Worm (Caenorhabditis elegans): ENCODE data around the gene dhhc-14.
A peak's percentile ranks its signal among the peaks of the same experiment; 100 is the strongest.

The dhhc-14 gene

DNA sequence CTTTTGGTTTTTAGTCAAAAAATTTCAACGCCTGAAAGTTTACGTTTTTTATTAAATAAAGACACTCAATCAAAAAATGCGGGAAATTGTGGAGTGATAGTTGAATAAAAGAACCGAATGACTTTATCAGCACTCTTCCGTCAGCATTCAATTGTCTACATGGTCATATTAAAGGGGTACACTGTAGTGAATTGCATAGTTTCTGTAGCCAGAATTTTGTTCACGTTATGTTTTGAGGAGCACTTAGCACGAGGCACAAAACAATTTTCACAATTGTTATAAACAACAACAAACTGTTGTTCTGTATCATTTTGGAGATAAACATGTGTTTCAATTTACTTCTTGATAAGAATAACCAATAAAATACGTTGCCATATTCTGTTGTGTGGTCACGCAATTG lies 3.1 kb upstream of the dhhc-14 start, which contains the start of gene D2021.4:
Gene D2021.4 (minus strand): TSS at position 48 of the 400 bp plus-strand sequence.
- no peak for TF ChIP-seq egl-13 (tag; optimal IDR thresholded peaks at IDR 0.05)
- no peak for TF ChIP-seq pag-3 (tag; optimal IDR thresholded peaks at IDR 0.05; ENCODE audit: borderline replicate concordance, insufficient read depth)
- TF ChIP-seq mef-2 (tag; optimal IDR thresholded peaks at IDR 0.05) = no peak
- TF ChIP-seq hlh-17 (GFP tag; optimal IDR thresholded peaks at IDR 0.05; ENCODE audit: borderline replicate concordance) = no peak
- TF ChIP-seq mep-1 (tag; optimal IDR thresholded peaks at IDR 0.05) = no peak
- TF ChIP-seq efl-3 (GFP tag; optimal IDR thresholded peaks at IDR 0.05) = no peak
- no peak for TF ChIP-seq lin-15B (tag; optimal IDR thresholded peaks at IDR 0.05)
- TF ChIP-seq nhr-237 (tag; optimal IDR thresholded peaks at IDR 0.05) = no peak
- TF ChIP-seq unc-130 (tag; optimal IDR thresholded peaks at IDR 0.05) = no peak
- peak; percentile 48 for TF ChIP-seq elt-2 (tag; optimal IDR thresholded peaks at IDR 0.05)
- TF ChIP-seq efl-1 (optimal IDR thresholded peaks at IDR 0.05) = no peak
- TF ChIP-seq efl-1 (GFP tag; optimal IDR thresholded peaks at IDR 0.05 in 1 of 2) = peak in 1 of 2 experiments; percentile 62

DNA sequence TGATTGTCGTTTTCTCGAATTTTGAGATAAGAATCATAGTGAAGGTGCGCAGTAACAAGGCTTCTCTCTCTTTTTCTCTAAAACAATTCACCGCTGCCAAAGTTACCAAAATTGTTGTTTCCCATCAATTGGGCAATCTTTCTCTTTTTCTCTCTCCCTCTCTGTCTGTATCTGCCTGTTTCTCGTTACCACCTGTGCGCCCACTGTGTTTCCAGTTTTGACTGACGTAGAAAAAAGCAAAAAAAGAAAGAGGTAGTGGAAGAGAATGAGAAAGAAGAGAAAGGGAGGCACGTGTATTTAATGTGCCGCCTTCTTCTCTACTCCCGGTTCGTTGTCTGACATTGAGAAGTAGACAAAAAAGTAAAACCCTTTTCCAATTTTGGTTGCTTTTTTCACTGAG lies 2.0 kb upstream of the dhhc-14 start:
- TF ChIP-seq nhr-90 (tag; optimal IDR thresholded peaks at IDR 0.05; ENCODE audit: poor library complexity) = peak; percentile 58
- peak; percentile 62 for TF ChIP-seq tbx-2 (tag; optimal IDR thresholded peaks at IDR 0.05)
- peak; percentile 79 for TF ChIP-seq nhr-71 (tag; optimal IDR thresholded peaks at IDR 0.05)
- TF ChIP-seq unc-62 (GFP tag; optimal IDR thresholded peaks at IDR 0.05) = no peak
- peak in 2 of 3 experiments; percentile 14 to 45 for TF ChIP-seq ceh-82 (tag; optimal IDR thresholded peaks at IDR 0.05)
- TF ChIP-seq lin-14 (GFP tag; optimal IDR thresholded peaks at IDR 0.05) = peak; percentile 90
- no peak for TF ChIP-seq nhr-28 (tag; optimal IDR thresholded peaks at IDR 0.05)
- TF ChIP-seq hlh-17 (GFP tag; optimal IDR thresholded peaks at IDR 0.05; ENCODE audit: borderline replicate concordance) = no peak
- peak in 2 of 3 experiments; percentile 7 to 40 for TF ChIP-seq dpl-1 (GFP tag; optimal IDR thresholded peaks at IDR 0.05)
- no peak for TF ChIP-seq lir-3 (tag; optimal IDR thresholded peaks at IDR 0.05; ENCODE audit: poor library complexity)
- TF ChIP-seq xbp-1 (tag; optimal IDR thresholded peaks at IDR 0.05) = peak; percentile 63
- TF ChIP-seq nhr-237 (tag; optimal IDR thresholded peaks at IDR 0.05) = peak; percentile 56
- no peak for TF ChIP-seq ztf-4 (tag; optimal IDR thresholded peaks at IDR 0.05)
- TF ChIP-seq nhr-19 (GFP tag; conservative IDR thresholded peaks at IDR 0.05) = peak; percentile 56
- peak; percentile 19 for TF ChIP-seq lin-13 (GFP tag; optimal IDR thresholded peaks at IDR 0.05)
- peak; percentile 6 to 80 for TF ChIP-seq lin-35 (GFP tag; optimal IDR thresholded peaks at IDR 0.05)
- TF ChIP-seq grh-1 (GFP tag; IDR thresholded peaks at IDR 0.05) = peak; percentile 63
- peak; percentile 89 for TF ChIP-seq nhr-20 (tag; optimal IDR thresholded peaks at IDR 0.05)
- TF ChIP-seq efl-1 (optimal IDR thresholded peaks at IDR 0.05) = peak; percentile 20 to 34
- TF ChIP-seq efl-1 (GFP tag; optimal IDR thresholded peaks at IDR 0.05 in 1 of 2) = no peak
- peak; percentile 45 for TF ChIP-seq nhr-77 (tag; optimal IDR thresholded peaks at IDR 0.05)
- peak in 4 of 6 experiments; percentile 20 to 63 (median 38) for TF ChIP-seq elt-3 (tag; optimal IDR thresholded peaks at IDR 0.05)
- peak; percentile 79 for TF ChIP-seq mep-1 (tag; optimal IDR thresholded peaks at IDR 0.05)
- no peak for TF ChIP-seq ztf-11 (tag; optimal IDR thresholded peaks at IDR 0.05)
- peak; percentile 41 for TF ChIP-seq swsn-7 (tag; optimal IDR thresholded peaks at IDR 0.05)
- peak; percentile 53 for TF ChIP-seq rnt-1 (tag; optimal IDR thresholded peaks at IDR 0.05)
- peak; percentile 27 for TF ChIP-seq fos-1 (tag; optimal IDR thresholded peaks at IDR 0.05)
- no peak for TF ChIP-seq nhr-76 (tag; optimal IDR thresholded peaks at IDR 0.05)
- peak; percentile 33 to 62 for TF ChIP-seq egl-27 (tag; optimal IDR thresholded peaks at IDR 0.05)
- TF ChIP-seq vab-15 (tag; optimal IDR thresholded peaks at IDR 0.05) = no peak
- TF ChIP-seq nhr-47 (tag; optimal IDR thresholded peaks at IDR 0.05) = peak; percentile 56
- no peak for TF ChIP-seq C04F5.9 (tag; optimal IDR thresholded peaks at IDR 0.05)
- peak in 1 of 2 experiments; percentile 85 for TF ChIP-seq mdl-1 (tag; optimal IDR thresholded peaks at IDR 0.05)
- TF ChIP-seq lin-39 (tag; optimal IDR thresholded peaks at IDR 0.05) = no peak
- TF ChIP-seq lsy-2 (tag; optimal IDR thresholded peaks at IDR 0.05) = peak; percentile 35 to 69
- TF ChIP-seq C16A3.4 (tag; optimal IDR thresholded peaks at IDR 0.05) = peak; percentile 24
- TF ChIP-seq nhr-85 (tag) = peak; percentile 96
- TF ChIP-seq sptf-1 (tag; optimal IDR thresholded peaks at IDR 0.05) = no peak
- TF ChIP-seq blmp-1 (tag; optimal IDR thresholded peaks at IDR 0.05) = peak; percentile 75
- TF ChIP-seq jun-1 (tag; optimal IDR thresholded peaks at IDR 0.05) = peak; percentile 29
- no peak for TF ChIP-seq fkh-4 (tag; optimal IDR thresholded peaks at IDR 0.05; ENCODE audit: borderline replicate concordance)
- peak; percentile 32 for TF ChIP-seq elt-2 (tag; optimal IDR thresholded peaks at IDR 0.05)
- TF ChIP-seq aha-1 (tag; optimal IDR thresholded peaks at IDR 0.05) = no peak
